Fruit fly (Drosophila melanogaster) whole organism, embryonic: ENCODE results near the gene Semp1.

ENCODE experiments used
- Ada2b ChIP-seq: fragments of 200-800 bp; sonication (Bioruptor generic); IDR thresholded peaks from 2 replicates; pipeline ENCODE4 v1.3.6; 2022; ENCODE audit warnings: missing biosample characterization, missing genetic modification characterization
- Atf-2 ChIP-seq: fragments of 200-800 bp; sonication (Bioruptor generic); optimal IDR thresholded peaks from 2 replicates; lab custom pipeline; 2016; ENCODE audit warnings: missing biosample characterization, missing genetic modification characterization
- BEAF-32 ChIP-seq: fragments of 200-800 bp; sonication (Bioruptor generic); optimal IDR thresholded peaks from 3 replicates; lab custom pipeline; 2017; ENCODE audit warnings: missing biosample characterization, missing genetic modification characterization, mild to moderate bottlenecking, moderate library complexity, missing genetic modification reagents
- CG10565 ChIP-seq: fragments of 200-800 bp; sonication (Bioruptor generic); optimal IDR thresholded peaks from 3 replicates; lab custom pipeline; 2016; ENCODE audit warnings: missing biosample characterization, mild to moderate bottlenecking, missing genetic modification characterization
- CG11696 ChIP-seq: fragments of 200-800 bp; sonication (Bioruptor generic); IDR thresholded peaks from 2 replicates; pipeline ENCODE4 v1.3.6; 2022; ENCODE audit warnings: missing biosample characterization, missing genetic modification characterization
- CG11723 ChIP-seq: fragments of 200-800 bp; sonication (Bioruptor generic); optimal IDR thresholded peaks from 2 replicates; lab custom pipeline; 2017; ENCODE audit warnings: missing biosample characterization, mild to moderate bottlenecking, missing genetic modification characterization
- CG12219 ChIP-seq: fragments of 200-800 bp; sonication (Bioruptor generic); optimal IDR thresholded peaks from 3 replicates; lab custom pipeline; 2018; ENCODE audit warnings: missing biosample characterization, mild to moderate bottlenecking, missing genetic modification characterization
- CG13775 ChIP-seq: fragments of 200-800 bp; sonication (Bioruptor generic); optimal IDR thresholded peaks from 3 replicates; lab custom pipeline; 2017; ENCODE audit warnings: missing biosample characterization, mild to moderate bottlenecking, missing genetic modification characterization
- CG14050 ChIP-seq: fragments of 200-800 bp; sonication (Bioruptor generic); IDR thresholded peaks from 3 replicates; pipeline ENCODE4 v1.3.6; 2022; ENCODE audit warnings: missing biosample characterization, missing genetic modification characterization
- CG15269 ChIP-seq: fragments of 200-800 bp; sonication (Bioruptor generic); optimal IDR thresholded peaks from 2 replicates; lab custom pipeline; 2018; ENCODE audit warnings: missing biosample characterization, mild to moderate bottlenecking, missing genetic modification characterization, moderate library complexity
- CG1647 ChIP-seq: fragments of 200-800 bp; sonication (Bioruptor generic); optimal IDR thresholded peaks from 3 replicates; lab custom pipeline; 2016; ENCODE audit warnings: missing biosample characterization, missing genetic modification characterization
- CG17612 ChIP-seq: fragments of 200-800 bp; sonication (Bioruptor generic); IDR thresholded peaks from 2 replicates; pipeline ENCODE4 v1.3.6; 2022; ENCODE audit warnings: missing biosample characterization, missing genetic modification characterization
- CG2712 ChIP-seq: fragments of 200-800 bp; optimal IDR thresholded peaks from 3 replicates; lab custom pipeline; 2019; ENCODE audit warnings: missing biosample characterization, mild to moderate bottlenecking, missing genetic modification characterization, moderate library complexity
- CG31441 ChIP-seq: fragments of 200-800 bp; sonication (Bioruptor generic); IDR thresholded peaks from 2 replicates; pipeline ENCODE4 v1.3.6; 2022; ENCODE audit warnings: missing biosample characterization, missing genetic modification characterization
- CG3163 ChIP-seq: fragments of 200-800 bp; sonication (Bioruptor generic); optimal IDR thresholded peaks from 3 replicates; lab custom pipeline; 2016; ENCODE audit warnings: missing biosample characterization, missing genetic modification characterization
- CG34376 ChIP-seq: fragments of 200-800 bp; sonication (Bioruptor generic); optimal IDR thresholded peaks from 2 replicates; lab custom pipeline; 2018; ENCODE audit warnings: missing biosample characterization, mild to moderate bottlenecking, missing genetic modification characterization
- CG6654 ChIP-seq: fragments of 200-800 bp; sonication (Bioruptor generic); optimal IDR thresholded peaks from 2 replicates; lab custom pipeline; 2017; ENCODE audit warnings: missing biosample characterization, mild to moderate bottlenecking, missing genetic modification characterization
- CG6689 ChIP-seq: fragments of 200-800 bp; sonication (Bioruptor generic); IDR thresholded peaks from 2 replicates; pipeline ENCODE4 v1.3.6; 2022; ENCODE audit warnings: missing biosample characterization, missing genetic modification characterization
- CG8388 ChIP-seq: fragments of 200-800 bp; sonication (Bioruptor generic); optimal IDR thresholded peaks from 2 replicates; lab custom pipeline; 2019; ENCODE audit warnings: missing biosample characterization, mild to moderate bottlenecking, missing genetic modification characterization, moderate library complexity
- CHES-1-like ChIP-seq: fragments of 200-800 bp; sonication (Bioruptor generic); optimal IDR thresholded peaks from 2 replicates; lab custom pipeline; 2016; ENCODE audit warnings: missing biosample characterization, missing genetic modification characterization
- Camta ChIP-seq: fragments of 200-800 bp; sonication (Bioruptor generic); optimal IDR thresholded peaks from 2 replicates; lab custom pipeline; 2016; ENCODE audit warnings: missing biosample characterization, missing genetic modification characterization
- D ChIP-seq, 2 experiments: fragments of 200-800 bp in 1 of 2; fragments of >200 bp in 1 of 2; sonication (Bioruptor generic) in 1 of 2; optimal IDR thresholded peaks; 2 replicates in 1 of 2; 3 replicates in 1 of 2; lab custom pipeline; 2017; ENCODE audit warnings: mild to moderate bottlenecking in 1 of 2, missing biosample characterization in 1 of 2, missing genetic modification characterization in 1 of 2, missing genetic modification reagents in 1 of 2
- Ets65A ChIP-seq: fragments of 200-800 bp; sonication (Bioruptor generic); peaks from one replicate; lab custom pipeline; 2016; ENCODE audit warnings: missing biosample characterization, missing genetic modification characterization
- MBD-R2 ChIP-seq: fragments of 200-800 bp; sonication (Bioruptor generic); IDR thresholded peaks from 2 replicates; pipeline ENCODE4 v1.3.6; 2022; ENCODE audit warnings: missing biosample characterization, missing genetic modification characterization
- Mrtf ChIP-seq: fragments of 200-800 bp; sonication (Bioruptor generic); IDR thresholded peaks from 3 replicates; pipeline ENCODE4 v1.3.6; 2022; ENCODE audit warnings: missing biosample characterization, missing genetic modification characterization
- Oli ChIP-seq: fragments of 200-800 bp; sonication (Bioruptor generic); optimal IDR thresholded peaks from 2 replicates; lab custom pipeline; 2018; ENCODE audit warnings: missing biosample characterization, mild to moderate bottlenecking, missing genetic modification characterization, moderate library complexity
- Optix ChIP-seq: fragments of 200-800 bp; sonication (Bioruptor generic); IDR thresholded peaks from 3 replicates; pipeline ENCODE4 v1.3.6; 2022; ENCODE audit warnings: missing biosample characterization, missing genetic modification characterization
- Pdp1 ChIP-seq, 2 experiments: fragments of 200-800 bp; sonication (Bioruptor generic); optimal IDR thresholded peaks; 3 replicates each; lab custom pipeline; 2016; ENCODE audit warnings: missing biosample characterization in 2 of 2, missing genetic modification characterization in 2 of 2, mild to moderate bottlenecking in 1 of 2, moderate library complexity in 1 of 2
- Rfx ChIP-seq: fragments of 200-800 bp; sonication (Bioruptor generic); IDR thresholded peaks from 2 replicates; pipeline ENCODE4 v1.3.6; 2022; ENCODE audit warnings: missing biosample characterization, missing genetic modification characterization
- Sin3A ChIP-seq: fragments of >200 bp; optimal IDR thresholded peaks from 2 replicates; lab custom pipeline; 2018
- Tbp ChIP-seq: fragments of >200 bp; optimal IDR thresholded peaks from 2 replicates; lab custom pipeline; 2018; ENCODE audit warnings: missing biosample characterization, missing genetic modification characterization
- Xbp1 ChIP-seq: fragments of 200-800 bp; sonication (Bioruptor generic); optimal IDR thresholded peaks from 3 replicates; lab custom pipeline; 2016; ENCODE audit warnings: missing biosample characterization, mild to moderate bottlenecking, missing genetic modification characterization
- ase ChIP-seq: fragments of 200-800 bp; sonication (Bioruptor generic); IDR thresholded peaks from 3 replicates; pipeline ENCODE4 v1.3.6; 2022; ENCODE audit warnings: missing biosample characterization, missing genetic modification characterization
- bab2 ChIP-seq: fragments of 200-800 bp; sonication (Bioruptor generic); optimal IDR thresholded peaks from 2 replicates; lab custom pipeline; 2016; ENCODE audit warnings: missing biosample characterization, missing genetic modification characterization
- caup ChIP-seq: fragments of 200-800 bp; sonication (Bioruptor generic); optimal IDR thresholded peaks from 3 replicates; lab custom pipeline; 2017; ENCODE audit warnings: missing biosample characterization, mild to moderate bottlenecking, missing genetic modification characterization, moderate library complexity; ENCODE audit not compliant: severe bottlenecking
- chif ChIP-seq, 2 experiments: fragments of 200-800 bp; sonication (Bioruptor generic); optimal IDR thresholded peaks; 3 replicates each; lab custom pipeline; 2016; ENCODE audit warnings: missing biosample characterization in 2 of 2, missing genetic modification characterization in 2 of 2
- cwo ChIP-seq: fragments of 200-800 bp; sonication (Bioruptor generic); optimal IDR thresholded peaks from 3 replicates; lab custom pipeline; 2017; ENCODE audit warnings: missing biosample characterization, missing genetic modification characterization, mild to moderate bottlenecking, moderate library complexity, missing genetic modification reagents
- dysf ChIP-seq: fragments of 200-800 bp; sonication (Bioruptor generic); IDR thresholded peaks from 3 replicates; pipeline ENCODE4 v1.3.6; 2022; ENCODE audit warnings: missing biosample characterization, missing genetic modification characterization
- en ChIP-seq: fragments of 200-800 bp; sonication (Bioruptor generic); optimal IDR thresholded peaks from 2 replicates; lab custom pipeline; 2016; ENCODE audit warnings: missing biosample characterization, missing genetic modification characterization
- exex ChIP-seq: fragments of 200-800 bp; sonication (Bioruptor generic); optimal IDR thresholded peaks from 4 replicates; lab custom pipeline; 2018; ENCODE audit warnings: missing biosample characterization, mild to moderate bottlenecking, missing genetic modification characterization, moderate library complexity
- grn ChIP-seq: fragments of 200-800 bp; sonication (Bioruptor generic); optimal IDR thresholded peaks from 3 replicates; lab custom pipeline; 2017; ENCODE audit warnings: missing biosample characterization, missing genetic modification characterization
- gsb-n ChIP-seq: fragments of 200-800 bp; sonication (Bioruptor generic); optimal IDR thresholded peaks from 3 replicates; lab custom pipeline; 2018; ENCODE audit warnings: missing biosample characterization, mild to moderate bottlenecking, missing genetic modification characterization
- jigr1 ChIP-seq: fragments of 200-800 bp; sonication (Bioruptor generic); IDR thresholded peaks from 3 replicates; pipeline ENCODE4 v1.3.6; 2022; ENCODE audit warnings: missing biosample characterization, missing genetic modification characterization
- kay ChIP-seq: fragments of 200-800 bp; sonication (Bioruptor generic); optimal IDR thresholded peaks from 2 replicates; lab custom pipeline; 2016; ENCODE audit warnings: missing biosample characterization, missing genetic modification characterization
- mirr ChIP-seq: fragments of 200-800 bp; sonication (Bioruptor generic); optimal IDR thresholded peaks from 3 replicates; lab custom pipeline; 2018; ENCODE audit warnings: missing biosample characterization, mild to moderate bottlenecking, missing genetic modification characterization
- pho ChIP-seq: fragments of 200-800 bp; sonication (Bioruptor generic); optimal IDR thresholded peaks from 2 replicates; lab custom pipeline; 2016; ENCODE audit warnings: missing biosample characterization, missing genetic modification characterization
- repo ChIP-seq: fragments of 200-800 bp; sonication (Bioruptor generic); optimal IDR thresholded peaks from 2 replicates; lab custom pipeline; 2016; ENCODE audit warnings: missing biosample characterization, missing genetic modification characterization
- sob ChIP-seq: fragments of 200-800 bp; sonication (Bioruptor generic); IDR thresholded peaks from 2 replicates; pipeline ENCODE4 v1.3.6; 2022; ENCODE audit warnings: missing biosample characterization, missing genetic modification characterization
- wdn ChIP-seq: fragments of 200-800 bp; sonication (Bioruptor generic); IDR thresholded peaks from 2 replicates; pipeline ENCODE4 v1.3.6; 2022; ENCODE audit warnings: missing biosample characterization, missing genetic modification characterization

Gene Semp1

DNA sequence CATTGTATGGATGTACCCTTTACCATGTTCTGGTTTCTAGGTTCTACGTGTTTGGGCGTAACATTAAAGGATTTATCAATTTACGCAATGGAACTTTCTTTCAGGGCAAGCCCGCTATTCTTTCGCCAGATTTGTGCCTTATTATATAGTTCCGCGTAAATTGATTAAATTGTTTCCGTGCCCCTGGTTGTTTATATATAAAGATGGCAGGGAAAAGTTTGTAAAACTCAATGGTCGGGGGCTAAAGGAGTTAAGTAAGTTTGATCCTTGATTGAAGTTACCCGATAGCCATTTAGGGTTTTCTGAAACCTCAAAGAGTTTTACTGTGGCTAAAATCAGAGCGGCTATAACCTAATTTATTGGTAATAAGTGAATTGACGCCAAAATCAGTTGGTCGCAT, 28.5 kb upstream of the Semp1 start:
- TF ChIP-seq CG6654 (GFP tag; lab: Kevin White, UChicago) = no peak
- TF ChIP-seq sob (GFP tag; lab: Robert Waterston, UW) = no peak
- TF ChIP-seq CG31441 (GFP tag; lab: Robert Waterston, UW) = no peak
- peak; percentile 91 for TF ChIP-seq Ets65A
- TF ChIP-seq CHES-1-like (GFP tag; lab: Kevin White, UChicago) = no peak

DNA sequence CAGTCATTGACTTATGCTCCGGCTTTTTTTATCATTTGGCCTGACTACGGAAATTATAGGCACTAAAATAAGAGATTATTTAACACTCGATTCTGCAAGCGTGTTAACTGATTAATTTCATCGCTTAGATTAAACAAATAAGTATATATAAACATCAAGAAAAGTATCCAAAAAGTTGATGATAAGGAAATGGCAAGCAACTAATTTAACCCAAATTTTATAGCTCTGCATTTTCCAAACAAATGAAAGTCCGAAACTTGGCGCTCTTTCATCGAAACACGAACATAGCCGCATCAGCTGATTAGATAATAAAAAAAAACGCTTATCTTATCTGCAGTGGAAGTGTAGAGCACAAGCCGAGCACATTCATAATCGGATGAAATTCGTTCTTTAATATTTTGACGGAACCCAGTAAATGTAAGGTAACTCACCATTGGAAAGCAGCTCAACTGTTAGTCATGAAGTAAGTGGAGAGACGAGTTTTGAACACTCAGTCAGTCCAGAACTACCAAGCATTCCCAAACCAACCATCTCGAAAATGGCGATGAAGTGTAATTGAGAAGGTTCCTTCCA, 16.5 kb upstream of the Semp1 start, which contains the start of gene CG18480:
TSS of gene CG18480 (plus strand) at position 407 of the 573 bp plus-strand sequence.
- TF ChIP-seq Atf-2 (GFP tag; lab: Kevin White, UChicago) (peak; percentile 20), dysf (GFP tag; lab: Robert Waterston, UW) (peak; percentile 27; the same call in 1 of the 3 replicates), CG10565 (GFP tag; lab: Kevin White, UChicago) (no peak), Mrtf (GFP tag; lab: Robert Waterston, UW) (no peak), CG13775 (GFP tag; lab: Kevin White, UChicago) (no peak), CG17612 (0 out of 2 replicates have a peak, but pooled peaks have one; percentile 22), D (optimal IDR thresholded peaks at IDR 0.05; lab: Kevin White, UChicago) (no peak), D (GFP tag; optimal IDR thresholded peaks at IDR 0.05; lab: Kevin White, UChicago) (no peak), CG34376 (GFP tag; lab: Kevin White, UChicago) (peak; percentile 29), CG12219 (GFP tag; lab: Kevin White, UChicago) (peak; percentile 41), CG1647 (GFP tag; lab: Kevin White, UChicago) (no peak), sob (GFP tag; lab: Robert Waterston, UW) (peak; percentile 51; the same call in 1 of the 2 replicates), exex (tag; lab: Kevin White, UChicago) (peak; percentile 81), BEAF-32 (GFP tag; lab: Kevin White, UChicago) (no peak), repo (GFP tag; lab: Kevin White, UChicago) (no peak), CG14050 (GFP tag; lab: Robert Waterston, UW) (no peak), Oli (tag; lab: Kevin White, UChicago) (no peak), ase (peak; percentile 41; the same call in 1 of the 3 replicates), wdn (GFP tag; lab: Robert Waterston, UW) (0 out of 2 replicates have a peak, but pooled peaks have one; percentile 15), cwo (GFP tag; lab: Kevin White, UChicago) (peak; percentile 50), Xbp1 (peak; percentile 50), Tbp (GFP tag; lab: Kevin White, UChicago) (no peak), Sin3A (lab: Kevin White, UChicago) (no peak), kay (peak; percentile 81), gsb-n (tag; lab: Kevin White, UChicago) (no peak), en (GFP tag; lab: Kevin White, UChicago) (no peak), Rfx (GFP tag; lab: Robert Waterston, UW) (peak; percentile 83), jigr1 (GFP tag; lab: Robert Waterston, UW) (no peak), CG6689 (GFP tag; lab: Robert Waterston, UW) (no peak), mirr (GFP tag; lab: Kevin White, UChicago) (peak; percentile 72), Pdp1 (GFP tag; optimal IDR thresholded peaks at IDR 0.05; lab: Kevin White, UChicago) (peak in 1 of 2 experiments; percentile 31), CG3163 (peak; percentile 32), CG15269 (peak; percentile 64), Ada2b (no peak), MBD-R2 (GFP tag; lab: Robert Waterston, UW) (no peak), Camta (GFP tag; lab: Kevin White, UChicago) (no peak), Optix (GFP tag; lab: Robert Waterston, UW) (0 out of 3 replicates have a peak, but pooled peaks have one; percentile 47), chif (GFP tag; optimal IDR thresholded peaks at IDR 0.05; lab: Kevin White, UChicago) (peak; percentile 21 to 27), CG11723 (GFP tag; lab: Kevin White, UChicago) (peak; percentile 13), caup (GFP tag; lab: Kevin White, UChicago) (peak; percentile 45), bab2 (peak; percentile 39), CG2712 (no peak), grn (peak; percentile 58), pho (GFP tag; lab: Kevin White, UChicago) (peak; percentile 31), CG8388 (GFP tag; lab: Kevin White, UChicago) (no peak), CG11696 (GFP tag; lab: Robert Waterston, UW) (0 out of 2 replicates have a peak, but pooled peaks have one; percentile 16)
